Fruit fly (Drosophila melanogaster): Measurements from ENCODE around the gene CG33287.

DNA sequence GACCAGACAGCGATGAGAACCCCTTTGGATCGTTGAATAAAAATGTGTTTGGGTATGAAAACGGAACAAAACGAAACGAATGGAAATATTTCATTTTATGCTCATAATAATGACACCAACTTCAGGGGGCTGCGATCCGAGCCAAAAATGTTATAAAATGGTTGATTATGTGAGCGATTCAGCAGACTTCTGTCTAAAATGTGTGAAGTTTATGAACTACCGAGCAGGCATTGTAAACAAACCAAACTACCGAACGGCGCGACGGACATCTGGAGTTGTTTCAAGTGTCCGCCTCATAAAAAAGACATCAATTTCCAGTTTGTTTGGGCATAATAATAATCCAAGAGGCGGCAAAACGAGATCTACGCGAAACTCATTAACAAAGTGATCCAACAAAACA is 50.0 kb downstream of the CG33287 start:
- no peak for TF ChIP-seq EcR (GFP tag; optimal IDR thresholded peaks at IDR 0.05)
- TF ChIP-seq pan (optimal IDR thresholded peaks at IDR 0.05) = no peak
